Comparison of ENCODE assay signal across 8 worm cellular contexts in the genomic region with DNA sequence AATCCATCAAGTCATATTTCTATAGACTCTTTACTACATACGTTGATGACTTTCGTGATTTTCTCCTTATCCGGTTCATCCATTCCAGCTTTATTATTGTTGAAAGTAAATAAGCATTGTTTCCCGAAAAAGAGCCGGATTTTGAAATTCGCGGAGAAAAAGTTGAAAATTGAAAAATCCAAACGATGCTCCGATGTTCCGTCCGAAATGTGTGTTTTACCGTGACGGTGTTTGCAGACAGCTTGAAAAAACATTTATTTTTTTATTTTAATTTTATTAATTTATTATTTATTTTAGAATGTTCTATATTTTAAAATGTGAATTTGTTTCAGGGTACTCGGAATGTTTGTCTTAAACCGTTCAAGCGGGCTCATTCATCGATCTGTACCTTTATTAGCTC.
A peak's percentile ranks its signal among the peaks of the same experiment; 100 is the strongest.
TF ChIP-seq lines count a peak whose summit lies in the region.

A gene (plus strand): TSS at position 333 of the 400 bp plus-strand sequence.

TF ChIP-seq in whole organism, L1 larva, 84 proteins besides CTCF, POLR2A, EP300 and RAD21 (continues in another document):
- TF ChIP-seq pqm-1 (tag; optimal IDR thresholded peaks at IDR 0.05; lab: Kevin White, UChicago) (no peak), egl-27 (tag; optimal IDR thresholded peaks at IDR 0.05; lab: Kevin White, UChicago) (no peak), unc-62 (GFP tag; optimal IDR thresholded peaks at IDR 0.05; lab: Kevin White, UChicago) (no peak), lsy-2 (tag; optimal IDR thresholded peaks at IDR 0.05; lab: Kevin White, UChicago) (peak; percentile 85 to 86), nhr-11 (tag; optimal IDR thresholded peaks at IDR 0.05; lab: Kevin White, UChicago) (no peak), C04F5.9 (tag; optimal IDR thresholded peaks at IDR 0.05; lab: Kevin White, UChicago) (no peak), aha-1 (tag; optimal IDR thresholded peaks at IDR 0.05; lab: Kevin White, UChicago) (no peak), swsn-7 (tag; optimal IDR thresholded peaks at IDR 0.05; lab: Kevin White, UChicago) (peak; percentile 62), nhr-12 (tag; optimal IDR thresholded peaks at IDR 0.05; lab: Kevin White, UChicago) (no peak), ceh-90 (tag; optimal IDR thresholded peaks at IDR 0.05; lab: Kevin White, UChicago) (peak; percentile 9), ztf-11 (tag; optimal IDR thresholded peaks at IDR 0.05; lab: Kevin White, UChicago) (no peak)

TF ChIP-seq in whole organism, L2 larva, 48 proteins besides CTCF, POLR2A, EP300 and RAD21 (continues in another document):
- no peak for TF ChIP-seq skn-1 (tag; optimal IDR thresholded peaks at IDR 0.05; lab: Kevin White, UChicago)
- peak; percentile 89 for TF ChIP-seq gmeb-1 (tag; optimal IDR thresholded peaks at IDR 0.05; lab: Kevin White, UChicago)
- TF ChIP-seq lin-13 (GFP tag; optimal IDR thresholded peaks at IDR 0.05; lab: Kevin White, UChicago) = peak; percentile 53
- TF ChIP-seq fos-1 (tag; optimal IDR thresholded peaks at IDR 0.05; lab: Kevin White, UChicago) = peak; percentile 17
- peak; percentile 79 for TF ChIP-seq C34F6.9 (tag; optimal IDR thresholded peaks at IDR 0.05; lab: Kevin White, UChicago)
- peak; percentile 55 for TF ChIP-seq sma-9 (GFP tag; optimal IDR thresholded peaks at IDR 0.05; lab: Kevin White, UChicago)
- TF ChIP-seq sma-9 (tag; optimal IDR thresholded peaks at IDR 0.05; lab: Kevin White, UChicago) = no peak
- no peak for TF ChIP-seq egl-27 (tag; optimal IDR thresholded peaks at IDR 0.05; lab: Kevin White, UChicago)
- TF ChIP-seq nhr-11 (tag; optimal IDR thresholded peaks at IDR 0.05; lab: Kevin White, UChicago) = no peak
- TF ChIP-seq zag-1 (tag; optimal IDR thresholded peaks at IDR 0.05; lab: Kevin White, UChicago) = no peak
- no peak for TF ChIP-seq unc-62 (GFP tag; optimal IDR thresholded peaks at IDR 0.05; lab: Kevin White, UChicago)

TF ChIP-seq in whole organism, L3 larva, 47 proteins besides CTCF, POLR2A, EP300 and RAD21 (continues in another document):
- TF ChIP-seq nfya-1 (tag; optimal IDR thresholded peaks at IDR 0.05; lab: Kevin White, UChicago; ENCODE audit: insufficient read depth) = peak; percentile 72
- TF ChIP-seq hmg-11 (tag; optimal IDR thresholded peaks at IDR 0.05; lab: Kevin White, UChicago) = peak; percentile 26
- peak; percentile 84 for TF ChIP-seq pha-4 (tag; optimal IDR thresholded peaks at IDR 0.05; lab: Kevin White, UChicago)
- no peak for TF ChIP-seq egl-5 (tag; optimal IDR thresholded peaks at IDR 0.05; lab: Kevin White, UChicago)
- TF ChIP-seq fos-1 (tag; optimal IDR thresholded peaks at IDR 0.05; lab: Kevin White, UChicago) = no peak
- TF ChIP-seq elt-2 (tag; optimal IDR thresholded peaks at IDR 0.05; lab: Kevin White, UChicago) = peak; percentile 16
- TF ChIP-seq lin-39 (tag; optimal IDR thresholded peaks at IDR 0.05; lab: Kevin White, UChicago) = peak; percentile 4
- peak; percentile 25 for TF ChIP-seq skn-1 (tag; optimal IDR thresholded peaks at IDR 0.05; lab: Kevin White, UChicago)
- no peak for TF ChIP-seq nhr-12 (tag; optimal IDR thresholded peaks at IDR 0.05; lab: Kevin White, UChicago)
- TF ChIP-seq nhr-23 (tag; optimal IDR thresholded peaks at IDR 0.05; lab: Kevin White, UChicago) = peak; percentile 60
- TF ChIP-seq R02D3.7 (tag; optimal IDR thresholded peaks at IDR 0.05; lab: Kevin White, UChicago) = peak; percentile 6

TF ChIP-seq in whole organism, L4 larva, 104 proteins besides CTCF, POLR2A, EP300 and RAD21 (continues in another document):
- TF ChIP-seq pha-4 (GFP tag; IDR thresholded peaks at IDR 0.05; lab: Robert Waterston, UW) (no peak), pha-4 (tag; optimal IDR thresholded peaks at IDR 0.05; lab: Kevin White, UChicago) (peak; percentile 61), dmd-9 (GFP tag; IDR thresholded peaks at IDR 0.05; lab: Robert Waterston, UW) (no peak), nhr-28 (tag; optimal IDR thresholded peaks at IDR 0.05; lab: Kevin White, UChicago) (peak; percentile 25), ama-1 (optimal IDR thresholded peaks at IDR 0.05; lab: Kevin White, UChicago) (no peak), snpc-4 (tag; optimal IDR thresholded peaks at IDR 0.05; lab: Kevin White, UChicago) (no peak), F37D6.2 (tag; optimal IDR thresholded peaks at IDR 0.05; lab: Kevin White, UChicago) (no peak), T20F7.1 (GFP tag; optimal IDR thresholded peaks at IDR 0.05; lab: Kevin White, UChicago) (peak; percentile 95), lsy-2 (tag; optimal IDR thresholded peaks at IDR 0.05; lab: Kevin White, UChicago) (peak in 1 of 2 experiments; percentile 84), mxl-3 (GFP tag; optimal IDR thresholded peaks at IDR 0.05; lab: Kevin White, UChicago) (no peak), mes-2 (tag; optimal IDR thresholded peaks at IDR 0.05; lab: Kevin White, UChicago; ENCODE audit: poor library complexity, severe bottlenecking) (peak; percentile 69)

TF ChIP-seq in whole organism, late embryonic, 69 proteins besides CTCF, POLR2A, EP300 and RAD21:
- peak; percentile 6 for TF ChIP-seq unc-42 (tag; optimal IDR thresholded peaks at IDR 0.05; lab: Kevin White, UChicago)
- no peak for TF ChIP-seq hlh-6 (tag; optimal IDR thresholded peaks at IDR 0.05; lab: Kevin White, UChicago)

TF ChIP-seq in whole organism, midembryonic, 9 proteins besides CTCF, POLR2A, EP300 and RAD21:
- TF ChIP-seq flt-1 (GFP tag; IDR thresholded peaks at IDR 0.05; lab: Robert Waterston, UW) (0 out of 2 replicates have a peak, but pooled peaks have one; percentile 48), T22C8.4 (GFP tag; IDR thresholded peaks at IDR 0.05; lab: Robert Waterston, UW) (no peak)

TF ChIP-seq in whole organism, mixed stage, embryonic, 35 proteins besides CTCF, POLR2A, EP300 and RAD21 (continues in another document):
- TF ChIP-seq flh-1 (GFP tag; optimal IDR thresholded peaks at IDR 0.05; lab: Kevin White, UChicago) (no peak), unc-62 (GFP tag; optimal IDR thresholded peaks at IDR 0.05; lab: Kevin White, UChicago) (no peak), ceh-83 (GFP tag; optimal IDR thresholded peaks at IDR 0.05; lab: Kevin White, UChicago) (no peak), lin-13 (tag; optimal IDR thresholded peaks at IDR 0.05; lab: Kevin White, UChicago) (no peak), zip-8 (tag; optimal IDR thresholded peaks at IDR 0.05; lab: Kevin White, UChicago) (no peak), tbx-8 (GFP tag; optimal IDR thresholded peaks at IDR 0.05; lab: Kevin White, UChicago) (no peak), drap-1 (GFP tag; optimal IDR thresholded peaks at IDR 0.05; lab: Kevin White, UChicago) (no peak), lsy-2 (tag; optimal IDR thresholded peaks at IDR 0.05; lab: Kevin White, UChicago) (peak; percentile 65), nhr-28 (tag; optimal IDR thresholded peaks at IDR 0.05; lab: Kevin White, UChicago) (no peak), elt-3 (tag; optimal IDR thresholded peaks at IDR 0.05; lab: Kevin White, UChicago) (no peak), ceh-39 (tag; optimal IDR thresholded peaks at IDR 0.05; lab: Kevin White, UChicago) (no peak), unc-120 (tag; optimal IDR thresholded peaks at IDR 0.05; lab: Kevin White, UChicago; ENCODE audit: poor library complexity, severe bottlenecking) (no peak), nhr-2 (tag; optimal IDR thresholded peaks at IDR 0.05; lab: Kevin White, UChicago) (peak; percentile 3), nhr-237 (tag; optimal IDR thresholded peaks at IDR 0.05; lab: Kevin White, UChicago) (peak; percentile 3), nhr-12 (tag; optimal IDR thresholded peaks at IDR 0.05; lab: Kevin White, UChicago) (no peak), mab-5 (tag; optimal IDR thresholded peaks at IDR 0.05; lab: Kevin White, UChicago) (no peak), unc-39 (tag; optimal IDR thresholded peaks at IDR 0.05; lab: Kevin White, UChicago) (no peak), ztf-11 (tag; optimal IDR thresholded peaks at IDR 0.05; lab: Kevin White, UChicago) (no peak), mep-1 (tag; optimal IDR thresholded peaks at IDR 0.05; lab: Kevin White, UChicago) (peak; percentile 57), M03D4.4 (tag; optimal IDR thresholded peaks at IDR 0.05; lab: Kevin White, UChicago) (no peak), pha-4 (tag; optimal IDR thresholded peaks at IDR 0.05; lab: Kevin White, UChicago) (no peak), ces-1 (GFP tag; optimal IDR thresholded peaks at IDR 0.05; lab: Kevin White, UChicago) (peak; percentile 82)

TF ChIP-seq in whole organism, young adult, 124 proteins besides CTCF, POLR2A, EP300 and RAD21 (continues in another document):
- no peak for TF ChIP-seq F57C9.4 (tag; optimal IDR thresholded peaks at IDR 0.05; lab: Kevin White, UChicago)
- no peak for TF ChIP-seq madf-8 (GFP tag; conservative IDR thresholded peaks at IDR 0.05; lab: Robert Waterston, UW)
- TF ChIP-seq cebp-1 (GFP tag; IDR thresholded peaks at IDR 0.05; lab: Robert Waterston, UW) = no peak
- TF ChIP-seq cebp-1 (tag; optimal IDR thresholded peaks at IDR 0.05; lab: Kevin White, UChicago) = no peak
- TF ChIP-seq mxl-1 (tag; optimal IDR thresholded peaks at IDR 0.05; lab: Kevin White, UChicago) = no peak
- no peak for TF ChIP-seq ccch-3 (GFP tag; optimal IDR thresholded peaks at IDR 0.05; lab: Kevin White, UChicago)
- TF ChIP-seq mcd-1 (GFP tag; IDR thresholded peaks at IDR 0.05; lab: Robert Waterston, UW) = peak; percentile 62
- TF ChIP-seq Y79H2A.3 (GFP tag; conservative IDR thresholded peaks at IDR 0.05; lab: Robert Waterston, UW) = peak; percentile 47; the same call in 1 of the 2 replicates
- TF ChIP-seq ztf-18 (tag; optimal IDR thresholded peaks at IDR 0.05; lab: Kevin White, UChicago) = peak; percentile 1
- peak; percentile 37; the same call in 1 of the 2 replicates for TF ChIP-seq ekl-4 (GFP tag; IDR thresholded peaks at IDR 0.05; lab: Robert Waterston, UW)
- no peak for TF ChIP-seq hlh-12 (tag; optimal IDR thresholded peaks at IDR 0.05; lab: Kevin White, UChicago)
- TF ChIP-seq ztf-3 (GFP tag; optimal IDR thresholded peaks at IDR 0.05; lab: Kevin White, UChicago) = no peak
- no peak for TF ChIP-seq atf-7 (tag; optimal IDR thresholded peaks at IDR 0.05; lab: Kevin White, UChicago)
- TF ChIP-seq repo-1 (tag; optimal IDR thresholded peaks at IDR 0.05; lab: Kevin White, UChicago) = no peak
- TF ChIP-seq bed-2 (GFP tag; IDR thresholded peaks at IDR 0.05; lab: Robert Waterston, UW) = no peak
- TF ChIP-seq gei-17 (GFP tag; optimal IDR thresholded peaks at IDR 0.05; lab: Kevin White, UChicago) = no peak
- TF ChIP-seq snpc-1.1 (tag; optimal IDR thresholded peaks at IDR 0.05; lab: Kevin White, UChicago; ENCODE audit: insufficient read depth) = no peak
- no peak for TF ChIP-seq sea-2 (GFP tag; IDR thresholded peaks at IDR 0.05; lab: Robert Waterston, UW)
- no peak for TF ChIP-seq tbx-9 (tag; optimal IDR thresholded peaks at IDR 0.05; lab: Kevin White, UChicago; ENCODE audit: borderline replicate concordance)
- TF ChIP-seq mes-4 (tag; optimal IDR thresholded peaks at IDR 0.05; lab: Kevin White, UChicago) = no peak
- TF ChIP-seq Y67H2A.10 (GFP tag; conservative IDR thresholded peaks at IDR 0.05; lab: Robert Waterston, UW) = no peak
- TF ChIP-seq die-1 (tag; optimal IDR thresholded peaks at IDR 0.05; lab: Kevin White, UChicago) = no peak
- no peak for TF ChIP-seq B0035.1 (tag; optimal IDR thresholded peaks at IDR 0.05; lab: Kevin White, UChicago)
- no peak for TF ChIP-seq fkh-3 (tag; optimal IDR thresholded peaks at IDR 0.05; lab: Kevin White, UChicago)
- no peak for TF ChIP-seq nhr-179 (tag; optimal IDR thresholded peaks at IDR 0.05; lab: Kevin White, UChicago)
